Worm (Caenorhabditis elegans) whole organism, midembryonic: Measurements from ENCODE around the gene C01C4.2.

Source experiments
- flt-1 ChIP-seq: fragments of 200-800 bp; sonication (Bioruptor generic); IDR thresholded peaks from 2 replicates; pipeline ENCODE4 v1.3.6; 2022; ENCODE audit warnings: missing genetic modification characterization, missing compliant biosample characterization
- tab-1 ChIP-seq: fragments of 200-800 bp; sonication (Bioruptor generic); IDR thresholded peaks from 2 replicates; pipeline ENCODE4 v1.3.6; 2022; ENCODE audit warnings: missing genetic modification characterization, missing compliant biosample characterization
- ztf-29 ChIP-seq: fragments of 200-800 bp; sonication (Bioruptor generic); IDR thresholded peaks from 2 replicates; pipeline ENCODE4 v1.3.6; 2022; ENCODE audit warnings: missing genetic modification reagents, missing genetic modification characterization, missing compliant biosample characterization

- TF ChIP-seq ztf-29 (GFP tag; lab: Robert Waterston, UW) (peak; percentile 88), flt-1 (GFP tag; lab: Robert Waterston, UW) (peak; percentile 96), tab-1 (GFP tag; lab: Robert Waterston, UW) (peak; percentile 94)
These were observed 17.3 kb upstream of the C01C4.2 start for ce11 chrX:3697623-3698022.
